Fruit fly (Drosophila melanogaster) whole organism, pupa: ENCODE measurements around the gene CG43078.

Experiments used
- CG10348 ChIP-seq: fragments of 200-800 bp; sonication (Bioruptor generic); IDR thresholded peaks from 2 replicates; pipeline ENCODE4 v1.3.6; 2022; ENCODE audit warnings: missing biosample characterization, missing genetic modification characterization
- CG12605 ChIP-seq: fragments of 200-800 bp; sonication (Bioruptor generic); IDR thresholded peaks from 2 replicates; pipeline ENCODE4 v1.3.6; 2022; ENCODE audit warnings: missing biosample characterization, missing genetic modification characterization
- CG14655 ChIP-seq: fragments of 200-800 bp; sonication (Bioruptor generic); optimal IDR thresholded peaks from 3 replicates; lab custom pipeline; 2017; ENCODE audit warnings: mild to moderate bottlenecking, missing biosample characterization, missing genetic modification reagents, missing genetic modification characterization
- CG15710 ChIP-seq: fragments of 200-800 bp; sonication (Bioruptor generic); optimal IDR thresholded peaks from 2 replicates; lab custom pipeline; 2018; ENCODE audit warnings: missing biosample characterization, mild to moderate bottlenecking, missing genetic modification characterization, moderate library complexity
- CG17806 ChIP-seq: fragments of 200-800 bp; sonication (Bioruptor generic); optimal IDR thresholded peaks from 2 replicates; lab custom pipeline; 2018; ENCODE audit warnings: missing biosample characterization, mild to moderate bottlenecking, missing genetic modification characterization, moderate library complexity
- CG32121 ChIP-seq: fragments of 200-800 bp; sonication (Bioruptor generic); IDR thresholded peaks from 2 replicates; pipeline ENCODE4 v1.3.6; 2022; ENCODE audit warnings: missing biosample characterization, missing genetic modification characterization
- CG4496 ChIP-seq: fragments of 200-800 bp; sonication (Bioruptor generic); IDR thresholded peaks from 3 replicates; pipeline ENCODE4 v1.3.6; 2022; ENCODE audit warnings: missing biosample characterization, missing genetic modification characterization
- D1 ChIP-seq: fragments of 200-800 bp; sonication (Bioruptor generic); optimal IDR thresholded peaks from 2 replicates; lab custom pipeline; 2018; ENCODE audit warnings: missing biosample characterization, mild to moderate bottlenecking, missing genetic modification characterization, moderate library complexity
- Pif1B ChIP-seq: fragments of 200-800 bp; sonication (Bioruptor generic); optimal IDR thresholded peaks from 3 replicates; lab custom pipeline; 2016; ENCODE audit warnings: missing biosample characterization, missing genetic modification characterization
- fd96Ca ChIP-seq: fragments of 200-800 bp; sonication (Bioruptor generic); IDR thresholded peaks from 3 replicates; pipeline ENCODE4 v1.3.6; 2022; ENCODE audit warnings: missing biosample characterization, missing genetic modification characterization
- gl ChIP-seq: fragments of 200-800 bp; sonication (Bioruptor generic); optimal IDR thresholded peaks from 2 replicates; lab custom pipeline; 2018; ENCODE audit warnings: missing biosample characterization, mild to moderate bottlenecking, missing genetic modification characterization
- rn ChIP-seq: fragments of 200-800 bp; sonication (Bioruptor generic); IDR thresholded peaks from 2 replicates; pipeline ENCODE4 v1.3.6; 2022; ENCODE audit warnings: missing biosample characterization, missing genetic modification characterization

DNA sequence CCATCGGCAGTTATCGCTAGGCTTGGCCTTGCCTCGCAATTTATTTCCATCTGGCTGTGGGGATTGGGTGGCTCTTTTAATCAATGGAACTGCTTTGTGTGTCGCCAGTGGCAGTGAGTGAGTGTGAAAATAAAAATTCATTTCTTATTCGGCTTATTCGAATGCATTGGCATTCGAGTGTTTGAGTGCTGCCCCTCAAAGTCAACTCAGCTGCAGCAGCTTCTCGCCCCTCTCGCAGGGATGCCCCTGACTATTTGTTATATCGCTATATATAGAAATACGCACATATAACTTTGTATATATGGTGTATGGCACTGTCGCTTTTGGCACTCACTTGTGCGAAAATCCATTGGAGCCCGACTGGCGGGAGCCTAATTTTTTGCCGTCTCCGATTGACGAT lies 25.8 kb upstream of the CG43078 start:
- peak; percentile 55 for TF ChIP-seq CG32121
- peak; percentile 64 for TF ChIP-seq fd96Ca (GFP tag; lab: Robert Waterston, UW)
- no peak for TF ChIP-seq CG17806 (tag; lab: Kevin White, UChicago)
- no peak for TF ChIP-seq D1 (tag; lab: Kevin White, UChicago)
- TF ChIP-seq CG14655 (GFP tag; lab: Kevin White, UChicago): peak; percentile 5
- TF ChIP-seq CG12605 (GFP tag; lab: Robert Waterston, UW): no peak
- TF ChIP-seq CG4496 (GFP tag; lab: Robert Waterston, UW): 0 out of 3 replicates have a peak, but pooled peaks have one; percentile 30
- no peak for TF ChIP-seq CG10348
- no peak for TF ChIP-seq Pif1B (GFP tag; lab: Kevin White, UChicago)
- TF ChIP-seq CG15710 (tag; lab: Kevin White, UChicago): no peak
- no peak for TF ChIP-seq rn (GFP tag; lab: Robert Waterston, UW)
- no peak for TF ChIP-seq gl (tag; lab: Kevin White, UChicago)
